Worm (Caenorhabditis elegans) whole organism, midembryonic: ENCODE measurements around the gene acp-2.

Experiments
- cog-1 ChIP-seq: sonication (generic microtip); optimal IDR thresholded peaks from 2 replicates; lab custom pipeline; 2016; ENCODE audit warnings: missing genetic modification characterization, missing compliant biosample characterization
- tab-1 ChIP-seq: fragments of 200-800 bp; sonication (Bioruptor generic); IDR thresholded peaks from 2 replicates; pipeline ENCODE4 v1.3.6; 2022; ENCODE audit warnings: missing genetic modification characterization, missing compliant biosample characterization

- no peak for TF ChIP-seq cog-1 (tag; lab: Kevin White, UChicago)
- TF ChIP-seq tab-1 (GFP tag; lab: Robert Waterston, UW) = no peak
These were observed 41.1 kb downstream of the acp-2 start, which contains the start of gene F49E12.10 for ce11 chrII:8390751-8391150.
